Worm (Caenorhabditis elegans) whole organism, L2 larva: ENCODE data around the gene ZK1321.1.
A peak's percentile ranks its signal among the peaks of the same experiment; 100 is the strongest.

Experiments
- blmp-1 ChIP-seq: sonication (generic microtip); optimal IDR thresholded peaks from 2 replicates; lab custom pipeline; 2017; ENCODE audit warnings: missing genetic modification characterization, mild to moderate bottlenecking, missing compliant biosample characterization, antibody characterized with exemption, moderate library complexity; ENCODE audit not compliant: insufficient read depth
- ceh-82 ChIP-seq: fragments of 150-350 bp; optimal IDR thresholded peaks from 2 replicates; lab custom pipeline; 2014; ENCODE audit warnings: missing biosample characterization, missing genetic modification characterization
- dmd-4 ChIP-seq: sonication (generic microtip); optimal IDR thresholded peaks from 2 replicates; lab custom pipeline; 2017; ENCODE audit warnings: missing biosample characterization, missing genetic modification characterization
- elt-1 ChIP-seq: fragments of 150-350 bp; optimal IDR thresholded peaks from 2 replicates; lab custom pipeline; 2014; ENCODE audit warnings: missing biosample characterization, missing genetic modification characterization
- elt-3 ChIP-seq: sonication (generic microtip); optimal IDR thresholded peaks from 2 replicates; lab custom pipeline; 2017; ENCODE audit warnings: missing biosample characterization, missing genetic modification characterization
- lsy-2 ChIP-seq, 2 experiments: fragments of 150-350 bp in 1 of 2; sonication (generic microtip) in 1 of 2; optimal IDR thresholded peaks; 2 replicates each; lab custom pipeline; 2014 to 2017; ENCODE audit warnings: missing biosample characterization in 2 of 2, missing genetic modification characterization in 2 of 2
- unc-55 ChIP-seq: fragments of 150-350 bp; sonication (generic microtip); optimal IDR thresholded peaks from 3 replicates; lab custom pipeline; 2014; ENCODE audit warnings: missing biosample characterization, missing genetic modification reagents, missing genetic modification characterization
- ztf-11 ChIP-seq: sonication (generic microtip); optimal IDR thresholded peaks from 2 replicates; lab custom pipeline; 2017; ENCODE audit warnings: missing biosample characterization, missing genetic modification characterization
- ztf-4 ChIP-seq: fragments of 150-350 bp; optimal IDR thresholded peaks from 2 replicates; lab custom pipeline; 2014; ENCODE audit warnings: missing biosample characterization, missing genetic modification characterization

DNA sequence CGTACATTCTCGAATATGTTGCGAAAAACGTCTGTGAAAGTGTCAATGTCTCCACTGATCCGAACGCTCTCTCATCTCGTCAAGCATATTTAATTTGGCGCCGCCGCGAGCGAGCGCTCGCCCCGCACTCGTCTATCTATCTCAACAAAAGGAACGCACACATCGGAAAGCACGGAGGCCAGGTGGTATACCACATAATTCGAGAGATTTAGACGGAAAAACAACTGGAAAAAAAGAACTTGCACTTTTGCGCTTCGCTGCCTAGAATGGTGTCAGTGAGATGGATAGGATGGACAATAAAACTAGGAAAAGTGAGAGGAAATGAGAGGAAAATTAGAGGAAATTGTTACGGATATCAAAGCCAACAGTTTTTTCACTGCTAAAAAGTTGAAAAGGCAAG lies 24.6 kb upstream of the ZK1321.1 start:
- no peak for TF ChIP-seq lsy-2 (tag; optimal IDR thresholded peaks at IDR 0.05; lab: Kevin White, UChicago)
- TF ChIP-seq dmd-4 (tag; lab: Kevin White, UChicago) = no peak
- TF ChIP-seq elt-1 (tag; lab: Kevin White, UChicago) = no peak
- TF ChIP-seq ztf-4 (tag; lab: Kevin White, UChicago) = no peak
- TF ChIP-seq blmp-1 (tag; lab: Kevin White, UChicago) = peak; percentile 31
- TF ChIP-seq ceh-82 = no peak
- TF ChIP-seq elt-3 (tag; lab: Kevin White, UChicago) = no peak
- TF ChIP-seq ztf-11 = no peak
- no peak for TF ChIP-seq unc-55 (GFP tag; lab: Kevin White, UChicago)
